1 fruit fly cellular context compared by ENCODE assay signal in the genomic region with DNA sequence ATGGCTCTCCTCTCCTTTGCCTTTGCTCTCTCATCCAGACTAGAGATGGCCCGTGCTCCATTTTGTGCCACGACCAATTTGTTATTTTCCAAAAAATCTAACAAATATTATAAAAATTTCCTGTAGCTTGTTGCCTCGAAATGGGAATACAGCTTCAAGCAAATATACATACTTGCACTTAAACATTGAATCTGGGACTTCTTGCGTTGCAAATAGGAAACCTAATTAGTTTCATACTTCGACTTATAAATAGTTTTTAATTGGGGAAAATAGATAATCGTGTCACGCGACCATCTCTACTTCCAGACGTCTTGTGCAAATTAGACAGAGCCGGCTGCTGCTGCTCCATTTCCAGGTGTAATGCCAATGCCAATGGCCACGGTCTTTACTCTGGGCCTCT.
A peak's percentile ranks its signal among the peaks of the same experiment; 100 is the strongest.
TF ChIP-seq lines count a peak whose summit lies in the region.

No protein-coding gene starts in this region.

TF ChIP-seq in whole organism, embryonic, 481 proteins besides CTCF, POLR2A, EP300 and RAD21 (continued from another document):
- TF ChIP-seq CG1603 (tag; optimal IDR thresholded peaks at IDR 0.05; lab: Kevin White, UChicago) (peak; percentile 39), CG12299 (tag; optimal IDR thresholded peaks at IDR 0.05; lab: Kevin White, UChicago) (no peak), chn (GFP tag; optimal IDR thresholded peaks at IDR 0.05; lab: Kevin White, UChicago) (peak; percentile 46)
